Worm (Caenorhabditis elegans): ENCODE data around the gene C18A11.2.
A peak's percentile ranks its signal among the peaks of the same experiment; 100 is the strongest.

C18A11.2 gene

DNA sequence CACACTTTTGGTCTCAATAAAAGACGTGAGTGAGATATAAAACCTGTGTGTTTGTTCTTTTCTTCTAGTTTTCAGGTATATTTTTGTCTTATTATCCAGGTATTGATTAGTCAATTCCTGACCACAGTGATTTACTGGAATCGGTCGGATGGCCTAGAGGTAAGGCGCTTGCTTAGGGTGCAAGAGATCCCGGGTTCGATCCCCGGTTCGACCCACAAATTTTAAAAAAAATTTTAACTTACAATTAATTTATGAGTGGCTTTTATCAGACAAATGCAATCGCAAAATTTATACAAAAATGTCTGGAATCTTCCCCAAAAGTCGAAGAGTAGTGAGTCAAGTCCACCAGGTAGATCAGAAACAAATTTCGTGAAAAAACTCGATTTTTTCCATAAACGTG, 30.0 kb upstream of the C18A11.2 start (continued):
- TF ChIP-seq ceh-40 (GFP tag; IDR thresholded peaks at IDR 0.05) = no peak
- TF ChIP-seq F49E8.2 (tag; optimal IDR thresholded peaks at IDR 0.05; ENCODE audit: insufficient read depth) = no peak
- no peak for TF ChIP-seq egrh-3 (GFP tag; IDR thresholded peaks at IDR 0.05)
- TF ChIP-seq lin-54 (GFP tag; optimal IDR thresholded peaks at IDR 0.05) = no peak
- TF ChIP-seq ccch-3 (GFP tag; optimal IDR thresholded peaks at IDR 0.05) = no peak
- no peak for TF ChIP-seq Y67H2A.10 (GFP tag; conservative IDR thresholded peaks at IDR 0.05)
- TF ChIP-seq ztf-28 (GFP tag; IDR thresholded peaks at IDR 0.05) = no peak
- no peak for TF ChIP-seq K11D2.4 (GFP tag; IDR thresholded peaks at IDR 0.05)
- TF ChIP-seq Y53F4B.3 (GFP tag; IDR thresholded peaks at IDR 0.05) = no peak
- no peak for TF ChIP-seq F57C9.4 (tag; optimal IDR thresholded peaks at IDR 0.05)
- TF ChIP-seq let-607 (tag; optimal IDR thresholded peaks at IDR 0.05) = no peak
- TF ChIP-seq F37B4.10 (GFP tag; IDR thresholded peaks at IDR 0.05) = no peak
- no peak for TF ChIP-seq aptf-3 (GFP tag; IDR thresholded peaks at IDR 0.05)
- TF ChIP-seq tbp1 (GFP tag; optimal IDR thresholded peaks at IDR 0.05) = peak; percentile 80
- no peak for TF ChIP-seq mes-4 (tag; optimal IDR thresholded peaks at IDR 0.05)
- TF ChIP-seq F33H1.4 (GFP tag; IDR thresholded peaks at IDR 0.05) = no peak
- TF ChIP-seq nhr-27 (tag; optimal IDR thresholded peaks at IDR 0.05) = no peak
- TF ChIP-seq repo-1 (tag; optimal IDR thresholded peaks at IDR 0.05) = no peak
- no peak for TF ChIP-seq rcor-1 (GFP tag; IDR thresholded peaks at IDR 0.05)
- no peak for TF ChIP-seq lag-1 (GFP tag; IDR thresholded peaks at IDR 0.05)
- no peak for TF ChIP-seq let-526 (GFP tag; IDR thresholded peaks at IDR 0.05)
- peak; percentile 50 for TF ChIP-seq him-1 (tag; optimal IDR thresholded peaks at IDR 0.05)
- TF ChIP-seq dpff-1 (tag; optimal IDR thresholded peaks at IDR 0.05) = no peak
- 0 out of 2 replicates have a peak, but pooled peaks have one; percentile 17 for TF ChIP-seq hmg-1.2 (GFP tag; IDR thresholded peaks at IDR 0.05)
- TF ChIP-seq atf-7 (tag; optimal IDR thresholded peaks at IDR 0.05) = no peak
- TF ChIP-seq F55B11.4 (tag; optimal IDR thresholded peaks at IDR 0.05; ENCODE audit: borderline replicate concordance, insufficient read depth) = no peak
- TF ChIP-seq T26A5.8 (tag; optimal IDR thresholded peaks at IDR 0.05) = no peak
- peak; percentile 29 for TF ChIP-seq ztf-18 (tag; optimal IDR thresholded peaks at IDR 0.05)
- TF ChIP-seq ets-4 (GFP tag; optimal IDR thresholded peaks at IDR 0.05) = no peak
- TF ChIP-seq snpc-3.4 (tag; optimal IDR thresholded peaks at IDR 0.05) = no peak
- no peak for TF ChIP-seq xnd-1 (tag; optimal IDR thresholded peaks at IDR 0.05)
- no peak for TF ChIP-seq mxl-1 (tag; optimal IDR thresholded peaks at IDR 0.05)
- no peak for TF ChIP-seq K12H6.12 (tag; optimal IDR thresholded peaks at IDR 0.05)
- TF ChIP-seq dpl-1 (GFP tag; optimal IDR thresholded peaks at IDR 0.05) = no peak
- TF ChIP-seq madf-6 (GFP tag; IDR thresholded peaks at IDR 0.05) = no peak
- TF ChIP-seq nfya-1 (tag; optimal IDR thresholded peaks at IDR 0.05; ENCODE audit: borderline replicate concordance, insufficient read depth) = no peak
- TF ChIP-seq ceh-58 (GFP tag; IDR thresholded peaks at IDR 0.05) = 0 out of 2 replicates have a peak, but pooled peaks have one; percentile 80
- no peak for TF ChIP-seq F10E7.11 (tag; optimal IDR thresholded peaks at IDR 0.05)
- peak; percentile 44 for TF ChIP-seq rpc-1 (optimal IDR thresholded peaks at IDR 0.05)
- peak; percentile 69 for TF ChIP-seq rpc-1 (tag; optimal IDR thresholded peaks at IDR 0.05)
- TF ChIP-seq die-1 (tag; optimal IDR thresholded peaks at IDR 0.05) = peak; percentile 53
- no peak for TF ChIP-seq C17E4.6 (GFP tag; IDR thresholded peaks at IDR 0.05)
- no peak for TF ChIP-seq B0019.2 (GFP tag; conservative IDR thresholded peaks at IDR 0.05)
- no peak for TF ChIP-seq ama-1 (optimal IDR thresholded peaks at IDR 0.05)
- TF ChIP-seq ama-1 (GFP tag; optimal IDR thresholded peaks at IDR 0.05) = no peak
- no peak for TF ChIP-seq madf-3 (GFP tag; IDR thresholded peaks at IDR 0.05)
- TF ChIP-seq ztf-3 (GFP tag; optimal IDR thresholded peaks at IDR 0.05) = no peak
- TF ChIP-seq lsy-27 (tag; optimal IDR thresholded peaks at IDR 0.05; ENCODE audit: borderline replicate concordance, insufficient read depth) = no peak
- no peak for TF ChIP-seq nfyb-1 (GFP tag; IDR thresholded peaks at IDR 0.05)
- 0 out of 2 replicates have a peak, but pooled peaks have one; percentile 55 for TF ChIP-seq Y56A3A.18 (GFP tag; IDR thresholded peaks at IDR 0.05)

All from whole organism, young adult.